Worm (Caenorhabditis elegans) whole organism, L3 larva: ENCODE measurements around the gene idpp-8.

ENCODE experiments used
- ama-1 ChIP-seq: fragments of 150-350 bp; optimal IDR thresholded peaks from 2 replicates; lab custom pipeline; 2018
- ceh-82 ChIP-seq: fragments of 150-350 bp; optimal IDR thresholded peaks from 2 replicates; lab custom pipeline; 2014; ENCODE audit warnings: missing biosample characterization, missing genetic modification characterization
- fos-1 ChIP-seq: fragments of 150-350 bp; optimal IDR thresholded peaks from 2 replicates; lab custom pipeline; 2014; ENCODE audit warnings: missing biosample characterization, missing genetic modification characterization
- lsy-12 ChIP-seq: sonication (generic microtip); optimal IDR thresholded peaks from 2 replicates; lab custom pipeline; 2016; ENCODE audit warnings: mild to moderate bottlenecking, missing genetic modification characterization, missing compliant biosample characterization
- nhr-237 ChIP-seq: fragments of 150-350 bp; optimal IDR thresholded peaks from 2 replicates; lab custom pipeline; 2014; ENCODE audit warnings: missing biosample characterization, missing genetic modification characterization
- ztf-4 ChIP-seq: fragments of 150-350 bp; optimal IDR thresholded peaks from 2 replicates; lab custom pipeline; 2014; ENCODE audit warnings: missing biosample characterization, missing genetic modification characterization

ce11 chrII:10270052-10270451 lies 45.3 kb upstream of the idpp-8 start, which contains the start of gene F54B3.2:
- TF ChIP-seq ceh-82 (no peak), fos-1 (tag; lab: Kevin White, UChicago) (no peak), lsy-12 (tag; lab: Kevin White, UChicago) (no peak), ztf-4 (tag; lab: Kevin White, UChicago) (no peak), nhr-237 (tag; lab: Kevin White, UChicago) (no peak), ama-1 (lab: Kevin White, UChicago) (no peak)
